Worm (Caenorhabditis elegans) whole organism, L1 larva: Measurements from ENCODE around the gene pals-26.

Experiments used
- C34B4.2 ChIP-seq: sonication (generic microtip); optimal IDR thresholded peaks from 2 replicates; lab custom pipeline; 2017; ENCODE audit warnings: mild to moderate bottlenecking, missing genetic modification characterization, missing compliant biosample characterization
- F16B12.6 ChIP-seq: fragments of 150-350 bp; optimal IDR thresholded peaks from 2 replicates; lab custom pipeline; 2014; ENCODE audit warnings: missing biosample characterization, missing genetic modification characterization
- Y116A8C.19 ChIP-seq: sonication (generic microtip); optimal IDR thresholded peaks from 2 replicates; lab custom pipeline; 2016; ENCODE audit warnings: missing compliant biosample characterization, missing genetic modification characterization, borderline replicate concordance
- aly-2 ChIP-seq: fragments of 150-350 bp; optimal IDR thresholded peaks from 2 replicates; lab custom pipeline; 2014; ENCODE audit warnings: missing biosample characterization, missing genetic modification characterization
- ama-1 ChIP-seq: fragments of 150-350 bp; optimal IDR thresholded peaks from 2 replicates; lab custom pipeline; 2014
- blmp-1 ChIP-seq: fragments of 150-350 bp; optimal IDR thresholded peaks from 2 replicates; lab custom pipeline; 2014; ENCODE audit warnings: missing biosample characterization, missing genetic modification characterization
- ceh-8 ChIP-seq: fragments of 200-800 bp; sonication (Bioruptor generic); optimal IDR thresholded peaks from 2 replicates; lab custom pipeline; 2018; ENCODE audit warnings: mild to moderate bottlenecking, missing genetic modification characterization, moderate library complexity, missing compliant biosample characterization
- ceh-90 ChIP-seq: sonication (generic microtip); optimal IDR thresholded peaks from 2 replicates; lab custom pipeline; 2016; ENCODE audit warnings: missing genetic modification characterization, missing compliant biosample characterization
- efl-1 ChIP-seq, 4 experiments: fragments of 150-350 bp; optimal IDR thresholded peaks in 3 of 4; peaks in 1 of 4; 1 replicate in 1 of 4; 2 replicates in 3 of 4; lab custom pipeline; 2014; ENCODE audit warnings: missing biosample characterization in 2 of 4, missing genetic modification characterization in 2 of 4, missing genetic modification reagents in 2 of 4
- elt-3 ChIP-seq, 6 experiments: fragments of 150-350 bp in 1 of 6; sonication (generic microtip); optimal IDR thresholded peaks; 2 replicates each; lab custom pipeline; 2017 to 2018; ENCODE audit warnings: missing biosample characterization in 6 of 6, missing genetic modification characterization in 6 of 6, inconsistent platforms in 1 of 6
- fkh-8 ChIP-seq: sonication (generic microtip); optimal IDR thresholded peaks from 2 replicates; lab custom pipeline; 2016; ENCODE audit warnings: mild to moderate bottlenecking, missing genetic modification characterization, missing compliant biosample characterization
- fos-1 ChIP-seq: fragments of 150-350 bp; optimal IDR thresholded peaks from 2 replicates; lab custom pipeline; 2014; ENCODE audit warnings: missing biosample characterization, missing genetic modification characterization
- hlh-17 ChIP-seq: fragments of 200-800 bp; sonication (Bioruptor generic); optimal IDR thresholded peaks from 2 replicates; lab custom pipeline; 2018; ENCODE audit warnings: missing genetic modification characterization, mild to moderate bottlenecking, missing compliant biosample characterization, moderate library complexity, borderline replicate concordance
- lin-39 ChIP-seq: fragments of 150-350 bp; optimal IDR thresholded peaks from 2 replicates; lab custom pipeline; 2014; ENCODE audit warnings: missing biosample characterization, missing genetic modification reagents, missing genetic modification characterization
- lir-3 ChIP-seq: sonication (generic microtip); optimal IDR thresholded peaks from 2 replicates; lab custom pipeline; 2016; ENCODE audit warnings: mild to moderate bottlenecking, missing genetic modification characterization, moderate library complexity, missing compliant biosample characterization; ENCODE audit not compliant: poor library complexity
- lsy-2 ChIP-seq, 2 experiments: fragments of 150-350 bp; optimal IDR thresholded peaks; 2 replicates each; lab custom pipeline; 2014; ENCODE audit warnings: missing biosample characterization in 2 of 2, missing genetic modification characterization in 2 of 2
- mab-9 ChIP-seq: fragments of 200-800 bp; sonication (Bioruptor generic); IDR thresholded peaks from 2 replicates; pipeline ENCODE4 v1.3.6; 2022; ENCODE audit warnings: missing genetic modification reagents, missing genetic modification characterization, missing compliant biosample characterization
- mef-2 ChIP-seq: fragments of 150-350 bp; optimal IDR thresholded peaks from 2 replicates; lab custom pipeline; 2014; ENCODE audit warnings: missing biosample characterization, missing genetic modification characterization
- nhr-12 ChIP-seq: sonication (generic microtip); optimal IDR thresholded peaks from 2 replicates; lab custom pipeline; 2017; ENCODE audit warnings: missing biosample characterization, missing genetic modification characterization
- nhr-237 ChIP-seq: fragments of 150-350 bp; optimal IDR thresholded peaks from 2 replicates; lab custom pipeline; 2014; ENCODE audit warnings: missing biosample characterization, missing genetic modification characterization
- nhr-77 ChIP-seq: fragments of 150-350 bp; optimal IDR thresholded peaks from 2 replicates; lab custom pipeline; 2014; ENCODE audit warnings: missing biosample characterization, missing genetic modification characterization
- nhr-85 ChIP-seq: sonication (generic microtip); peaks from one replicate; lab custom pipeline; 2016; ENCODE audit warnings: missing genetic modification characterization, inconsistent platforms, missing compliant biosample characterization
- nhr-90 ChIP-seq: sonication (generic microtip); optimal IDR thresholded peaks from 2 replicates; lab custom pipeline; 2016; ENCODE audit warnings: mild to moderate bottlenecking, missing genetic modification characterization, missing compliant biosample characterization; ENCODE audit not compliant: poor library complexity
- pax-3 ChIP-seq: fragments of 200-800 bp; sonication (Bioruptor generic); optimal IDR thresholded peaks from 2 replicates; lab custom pipeline; 2018; ENCODE audit warnings: mild to moderate bottlenecking, missing genetic modification characterization, moderate library complexity, missing compliant biosample characterization
- pqm-1 ChIP-seq: sonication (generic microtip); optimal IDR thresholded peaks from 3 replicates; lab custom pipeline; 2017; ENCODE audit warnings: missing biosample characterization, missing genetic modification characterization
- skn-1 ChIP-seq: fragments of 150-350 bp; optimal IDR thresholded peaks from 2 replicates; lab custom pipeline; 2014; ENCODE audit warnings: missing biosample characterization, missing genetic modification characterization
- sptf-1 ChIP-seq: fragments of 150-350 bp; optimal IDR thresholded peaks from 2 replicates; lab custom pipeline; 2014; ENCODE audit warnings: missing biosample characterization, missing genetic modification characterization
- swsn-7 ChIP-seq: sonication (generic microtip); optimal IDR thresholded peaks from 2 replicates; lab custom pipeline; 2016; ENCODE audit warnings: missing genetic modification characterization, missing compliant biosample characterization
- tlp-1 ChIP-seq: fragments of 150-350 bp; optimal IDR thresholded peaks from 2 replicates; lab custom pipeline; 2014; ENCODE audit warnings: missing biosample characterization, missing genetic modification characterization
- unc-30 ChIP-seq: sonication (generic microtip); optimal IDR thresholded peaks from 2 replicates; lab custom pipeline; 2017; ENCODE audit warnings: missing biosample characterization, missing genetic modification characterization
- vab-15 ChIP-seq: sonication (generic microtip); optimal IDR thresholded peaks from 2 replicates; lab custom pipeline; 2017; ENCODE audit warnings: missing genotype, mild to moderate bottlenecking, missing genetic modification characterization, missing compliant biosample characterization
- zag-1 ChIP-seq: fragments of 150-350 bp; optimal IDR thresholded peaks from 2 replicates; lab custom pipeline; 2014; ENCODE audit warnings: missing biosample characterization, missing genetic modification characterization

pals-26 gene

DNA sequence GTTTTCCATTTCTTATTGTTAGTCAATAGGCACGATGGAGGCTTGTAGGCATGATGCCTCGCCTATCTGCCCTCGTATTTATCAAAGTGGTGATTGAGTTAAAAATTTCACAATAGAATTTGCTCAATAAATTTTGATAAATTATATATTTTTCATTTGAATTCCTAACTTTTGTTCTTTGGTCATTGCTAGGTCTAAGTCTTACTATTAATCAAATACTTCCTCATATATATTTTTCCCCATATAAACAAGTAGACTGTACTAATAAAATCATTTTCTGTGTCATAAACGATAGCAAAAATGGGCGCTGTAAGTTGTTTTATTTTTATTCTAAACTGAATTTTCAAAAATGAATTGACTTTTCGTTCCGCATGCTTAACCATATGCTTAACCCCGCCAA is 9.5 kb downstream of the pals-26 start, which contains the start of gene pals-28:
pals-28 (plus strand) TSS at position 301 of the 400 bp plus-strand sequence.
- TF ChIP-seq zag-1 (tag; lab: Kevin White, UChicago) (no peak), lsy-2 (tag; optimal IDR thresholded peaks at IDR 0.05; lab: Kevin White, UChicago) (no peak), unc-30 (tag; lab: Kevin White, UChicago) (no peak), ama-1 (lab: Kevin White, UChicago) (no peak), ceh-8 (GFP tag; lab: Kevin White, UChicago) (no peak), Y116A8C.19 (tag; lab: Kevin White, UChicago) (no peak), hlh-17 (GFP tag; lab: Kevin White, UChicago) (no peak), lin-39 (no peak), skn-1 (tag; lab: Kevin White, UChicago) (no peak), pqm-1 (tag; lab: Kevin White, UChicago) (no peak), mab-9 (GFP tag; lab: Robert Waterston, UW) (no peak), nhr-77 (tag; lab: Kevin White, UChicago) (no peak), pax-3 (no peak), nhr-90 (tag; lab: Kevin White, UChicago) (no peak)

- peak; percentile 61 for TF ChIP-seq blmp-1 (tag; lab: Kevin White, UChicago)
- TF ChIP-seq Y116A8C.19 (tag; lab: Kevin White, UChicago): no peak
- TF ChIP-seq, all 84 proteins: peak for 1
Observed at ce11 chrIII:4390421-4390820, 15.5 kb downstream of the pals-26 start.

DNA sequence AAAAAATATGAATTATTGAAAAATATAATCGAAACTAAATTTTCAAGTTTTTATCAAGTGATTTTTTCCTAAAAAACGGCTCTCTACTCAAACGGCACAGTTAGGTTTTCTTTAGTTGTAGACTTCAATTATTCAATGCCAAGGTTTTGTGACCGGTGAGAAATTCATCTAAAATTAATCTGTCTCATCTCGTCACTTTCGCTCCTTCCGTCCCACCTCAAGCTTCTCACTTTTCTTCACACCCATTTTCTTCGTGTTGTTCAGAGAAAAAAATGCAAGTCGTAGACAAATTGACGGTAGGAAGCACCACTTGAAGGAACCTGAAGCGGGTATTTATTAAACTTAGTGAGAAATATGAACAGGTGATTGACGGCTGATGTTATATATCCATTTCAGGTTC is 16.4 kb downstream of the pals-26 start:
- TF ChIP-seq fos-1 (tag; lab: Kevin White, UChicago) (no peak), blmp-1 (tag; lab: Kevin White, UChicago) (peak; percentile 88)

DNA sequence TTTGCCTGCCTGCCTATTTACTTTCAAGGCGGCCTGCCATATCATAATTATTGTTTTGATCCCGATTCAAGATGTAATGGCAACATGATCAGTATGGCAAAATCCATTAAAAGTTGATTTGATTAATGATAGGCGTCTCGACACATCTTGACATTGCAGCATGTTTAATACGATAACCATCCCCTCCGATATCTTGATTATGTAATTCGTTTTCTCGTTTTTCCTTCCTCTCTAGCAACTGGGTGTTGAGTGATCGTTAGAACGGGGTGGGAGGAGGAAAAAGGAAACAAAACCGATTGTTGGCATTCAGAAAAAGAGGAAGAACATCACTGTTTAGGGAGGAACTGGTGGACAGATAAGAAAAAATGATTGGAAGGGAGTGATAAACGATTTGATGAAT is 17.0 kb downstream of the pals-26 start:
- TF ChIP-seq sptf-1 (tag; lab: Kevin White, UChicago) (no peak), nhr-85 (peak; percentile 49), mef-2 (tag; lab: Kevin White, UChicago) (no peak), nhr-12 (tag; lab: Kevin White, UChicago) (no peak), elt-3 (tag; optimal IDR thresholded peaks at IDR 0.05; lab: Kevin White, UChicago) (peak in 1 of 6 experiments; percentile 39), blmp-1 (tag; lab: Kevin White, UChicago) (peak; percentile 72), lir-3 (tag; lab: Kevin White, UChicago) (no peak), fkh-8 (tag; lab: Kevin White, UChicago) (no peak), efl-1 (optimal IDR thresholded peaks at IDR 0.05; lab: Kevin White, UChicago) (no peak), efl-1 (GFP tag; optimal IDR thresholded peaks at IDR 0.05 in 1 of 2; lab: Kevin White, UChicago) (no peak)

DNA sequence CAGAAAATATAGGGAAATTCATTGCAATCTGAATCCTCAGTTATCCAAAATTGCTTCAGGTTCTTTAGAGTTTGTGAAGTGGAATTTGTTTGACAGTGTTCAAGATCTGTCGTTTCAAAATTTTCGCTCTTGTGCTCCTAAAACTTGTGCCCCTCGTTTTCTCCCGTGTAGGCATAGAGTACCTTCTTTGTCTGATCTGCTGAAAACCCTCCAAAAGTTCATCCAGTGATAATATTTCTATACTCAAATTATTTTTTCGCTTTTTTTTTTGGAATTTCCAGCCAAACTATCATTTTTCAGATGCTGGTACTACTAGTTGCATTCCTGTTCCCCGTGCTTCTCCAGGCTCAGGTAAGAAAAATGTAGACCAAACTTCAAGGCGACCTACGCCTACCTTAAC is 19.5 kb downstream of the pals-26 start, which contains the start of gene R07E5.4:
R07E5.4 (plus strand) TSS at position 301 of the 400 bp plus-strand sequence.
- TF ChIP-seq aly-2 (tag; lab: Kevin White, UChicago) (no peak), Y116A8C.19 (tag; lab: Kevin White, UChicago) (no peak), vab-15 (no peak), F16B12.6 (tag; lab: Kevin White, UChicago) (no peak), unc-30 (tag; lab: Kevin White, UChicago) (no peak), ceh-90 (tag; lab: Kevin White, UChicago) (no peak), swsn-7 (tag; lab: Kevin White, UChicago) (no peak), tlp-1 (tag; lab: Kevin White, UChicago) (no peak), nhr-237 (tag; lab: Kevin White, UChicago) (no peak), elt-3 (tag; optimal IDR thresholded peaks at IDR 0.05; lab: Kevin White, UChicago) (no peak), ceh-8 (GFP tag; lab: Kevin White, UChicago) (no peak), C34B4.2 (tag; lab: Kevin White, UChicago) (no peak)
